Fruit fly (Drosophila melanogaster): ENCODE measurements around the gene nAChRalpha5.

The nAChRalpha5 gene

dm6 chr2L:14039936-14040483 lies at the start of gene nAChRalpha5:
TSS of gene nAChRalpha5 (plus strand) at chr2L:14040170.
- TF ChIP-seq CG8478 (optimal IDR thresholded peaks at IDR 0.05): no peak
- TF ChIP-seq CTCF (optimal IDR thresholded peaks at IDR 0.05): no peak

dm6 chr2L:13998952-13999351 lies 41.0 kb upstream of the nAChRalpha5 start:
- TF ChIP-seq CG8478 (optimal IDR thresholded peaks at IDR 0.05) (no peak), CTCF (optimal IDR thresholded peaks at IDR 0.05) (no peak)

- TF ChIP-seq CTCF (optimal IDR thresholded peaks at IDR 0.05) (no peak), CG8478 (optimal IDR thresholded peaks at IDR 0.05) (no peak)
Measured at dm6 chr2L:14001078-14001477, 38.9 kb upstream of the nAChRalpha5 start, which contains the start of gene rk. TSS of gene rk (minus strand) at chr2L:14001248.

dm6 chr2L:14001887-14002286 lies 38.1 kb upstream of the nAChRalpha5 start:
- TF ChIP-seq CTCF (optimal IDR thresholded peaks at IDR 0.05): no peak
- no peak for TF ChIP-seq CG8478 (optimal IDR thresholded peaks at IDR 0.05)

dm6 chr2L:14007801-14008200 lies 32.2 kb upstream of the nAChRalpha5 start, which contains the start of gene CG42692:
TSS of gene CG42692 (plus strand) at chr2L:14008101.
- TF ChIP-seq CTCF (optimal IDR thresholded peaks at IDR 0.05) (no peak), CG8478 (optimal IDR thresholded peaks at IDR 0.05) (no peak)

- TF ChIP-seq CTCF (optimal IDR thresholded peaks at IDR 0.05): no peak
Measured at dm6 chr2L:14010410-14010809, 29.6 kb upstream of the nAChRalpha5 start.

- no peak for TF ChIP-seq CTCF (optimal IDR thresholded peaks at IDR 0.05)
- no peak for TF ChIP-seq CG8478 (optimal IDR thresholded peaks at IDR 0.05)
Measured at dm6 chr2L:14011591-14012303, 28.2 kb upstream of the nAChRalpha5 start.

- TF ChIP-seq CTCF (optimal IDR thresholded peaks at IDR 0.05): no peak
- no peak for TF ChIP-seq CG8478 (optimal IDR thresholded peaks at IDR 0.05)
Measured at dm6 chr2L:14012304-14013054, 27.5 kb upstream of the nAChRalpha5 start, which contains the start of gene bgm. TSS of gene bgm (plus strand) at chr2L:14013004.

- TF ChIP-seq CG8478 (optimal IDR thresholded peaks at IDR 0.05) (no peak), CTCF (optimal IDR thresholded peaks at IDR 0.05) (no peak)
Measured at dm6 chr2L:14013478-14013877, 26.5 kb upstream of the nAChRalpha5 start.

dm6 chr2L:14015109-14015508 lies 24.9 kb upstream of the nAChRalpha5 start:
- TF ChIP-seq CTCF (optimal IDR thresholded peaks at IDR 0.05) (no peak), CG8478 (optimal IDR thresholded peaks at IDR 0.05) (no peak)

- TF ChIP-seq CTCF (optimal IDR thresholded peaks at IDR 0.05) (no peak), CG8478 (optimal IDR thresholded peaks at IDR 0.05) (no peak)
Measured at dm6 chr2L:14019654-14020053, 20.3 kb upstream of the nAChRalpha5 start.

dm6 chr2L:14020108-14020507 lies 19.9 kb upstream of the nAChRalpha5 start, which contains the start of gene NimC3:
TSS of gene NimC3 (minus strand) at chr2L:14020208.
- no peak for TF ChIP-seq CG8478 (optimal IDR thresholded peaks at IDR 0.05)
- no peak for TF ChIP-seq CTCF (optimal IDR thresholded peaks at IDR 0.05)

dm6 chr2L:14020545-14020874 lies 19.5 kb upstream of the nAChRalpha5 start:
- TF ChIP-seq CTCF (optimal IDR thresholded peaks at IDR 0.05) (no peak), CG8478 (optimal IDR thresholded peaks at IDR 0.05) (peak; percentile 28)

- TF ChIP-seq CG8478 (optimal IDR thresholded peaks at IDR 0.05) (no peak), CTCF (optimal IDR thresholded peaks at IDR 0.05) (no peak)
Measured at dm6 chr2L:14020875-14021643, 18.9 kb upstream of the nAChRalpha5 start.

- TF ChIP-seq CTCF (optimal IDR thresholded peaks at IDR 0.05): no peak
- TF ChIP-seq CG8478 (optimal IDR thresholded peaks at IDR 0.05): no peak
Measured at dm6 chr2L:14021646-14022129, 18.3 kb upstream of the nAChRalpha5 start.

Data from S2 (cell line).